Worm (Caenorhabditis elegans) whole organism, L1 larva: ENCODE measurements around the gene dao-6.

Experiments
- C04F5.9 ChIP-seq: sonication (generic microtip); optimal IDR thresholded peaks from 2 replicates; lab custom pipeline; 2016; ENCODE audit warnings: missing genetic modification characterization, missing compliant biosample characterization
- C16A3.4 ChIP-seq: fragments of 150-350 bp; optimal IDR thresholded peaks from 2 replicates; lab custom pipeline; 2014; ENCODE audit warnings: missing biosample characterization, missing genetic modification characterization
- C34B4.2 ChIP-seq: sonication (generic microtip); optimal IDR thresholded peaks from 2 replicates; lab custom pipeline; 2017; ENCODE audit warnings: mild to moderate bottlenecking, missing genetic modification characterization, missing compliant biosample characterization
- F16B12.6 ChIP-seq: fragments of 150-350 bp; optimal IDR thresholded peaks from 2 replicates; lab custom pipeline; 2014; ENCODE audit warnings: missing biosample characterization, missing genetic modification characterization
- Y116A8C.19 ChIP-seq: sonication (generic microtip); optimal IDR thresholded peaks from 2 replicates; lab custom pipeline; 2016; ENCODE audit warnings: missing compliant biosample characterization, missing genetic modification characterization, borderline replicate concordance
- aha-1 ChIP-seq: fragments of 150-350 bp; optimal IDR thresholded peaks from 2 replicates; lab custom pipeline; 2014; ENCODE audit warnings: missing biosample characterization, missing genetic modification characterization
- ama-1 ChIP-seq: fragments of 150-350 bp; optimal IDR thresholded peaks from 2 replicates; lab custom pipeline; 2014
- blmp-1 ChIP-seq: fragments of 150-350 bp; optimal IDR thresholded peaks from 2 replicates; lab custom pipeline; 2014; ENCODE audit warnings: missing biosample characterization, missing genetic modification characterization
- ceh-63 ChIP-seq: fragments of 200-800 bp; sonication (Bioruptor generic); optimal IDR thresholded peaks from 2 replicates; lab custom pipeline; 2018; ENCODE audit warnings: mild to moderate bottlenecking, missing genetic modification characterization, missing compliant biosample characterization
- ceh-82 ChIP-seq, 3 experiments: fragments of 150-350 bp in 1 of 3; sonication (generic microtip) in 2 of 3; optimal IDR thresholded peaks; 2 replicates each; lab custom pipeline; 2014 to 2017; ENCODE audit warnings: missing biosample characterization in 3 of 3, missing genetic modification characterization in 3 of 3
- ceh-88 ChIP-seq: fragments of 200-800 bp; sonication (Bioruptor generic); IDR thresholded peaks from 2 replicates; pipeline ENCODE4 v1.3.6; 2022; ENCODE audit warnings: missing genetic modification characterization, missing compliant biosample characterization
- ces-1 ChIP-seq: fragments of 150-350 bp; optimal IDR thresholded peaks from 2 replicates; lab custom pipeline; 2014; ENCODE audit warnings: missing biosample characterization, missing genetic modification reagents, missing genetic modification characterization
- dsc-1 ChIP-seq: sonication (generic microtip); optimal IDR thresholded peaks from 2 replicates; lab custom pipeline; 2016; ENCODE audit warnings: mild to moderate bottlenecking, missing genetic modification characterization, missing compliant biosample characterization
- efl-1 ChIP-seq, 4 experiments: fragments of 150-350 bp; optimal IDR thresholded peaks in 3 of 4; peaks in 1 of 4; 1 replicate in 1 of 4; 2 replicates in 3 of 4; lab custom pipeline; 2014; ENCODE audit warnings: missing biosample characterization in 2 of 4, missing genetic modification characterization in 2 of 4, missing genetic modification reagents in 2 of 4
- efl-3 ChIP-seq: fragments of 200-800 bp; sonication (Bioruptor generic); optimal IDR thresholded peaks from 2 replicates; lab custom pipeline; 2018; ENCODE audit warnings: mild to moderate bottlenecking, missing genetic modification characterization, missing compliant biosample characterization
- egl-13 ChIP-seq: sonication (generic microtip); optimal IDR thresholded peaks from 2 replicates; lab custom pipeline; 2016; ENCODE audit warnings: missing genotype, missing genetic modification reagents, missing genetic modification characterization, missing compliant biosample characterization
- egl-27 ChIP-seq, 2 experiments: fragments of 150-350 bp in 1 of 2; sonication (generic microtip); optimal IDR thresholded peaks; 3 replicates each; lab custom pipeline; 2017 to 2018; ENCODE audit warnings: missing biosample characterization in 2 of 2, missing genetic modification characterization in 2 of 2, missing genetic modification reagents in 2 of 2
- elt-2 ChIP-seq: sonication (generic microtip); optimal IDR thresholded peaks from 2 replicates; lab custom pipeline; 2016; ENCODE audit warnings: missing genetic modification characterization, mild to moderate bottlenecking, inconsistent platforms, missing compliant biosample characterization, missing genetic modification reagents
- elt-3 ChIP-seq, 6 experiments: fragments of 150-350 bp in 1 of 6; sonication (generic microtip); optimal IDR thresholded peaks; 2 replicates each; lab custom pipeline; 2017 to 2018; ENCODE audit warnings: missing biosample characterization in 6 of 6, missing genetic modification characterization in 6 of 6, inconsistent platforms in 1 of 6
- ets-5 ChIP-seq: fragments of 200-800 bp; sonication (Bioruptor generic); IDR thresholded peaks from 2 replicates; pipeline ENCODE4 v1.3.6; 2022; ENCODE audit warnings: missing genetic modification characterization, missing compliant biosample characterization
- fkh-10 ChIP-seq: sonication (generic microtip); optimal IDR thresholded peaks from 2 replicates; lab custom pipeline; 2017; ENCODE audit warnings: missing biosample characterization, missing genetic modification reagents, missing genetic modification characterization
- fkh-4 ChIP-seq: sonication (generic microtip); optimal IDR thresholded peaks from 2 replicates; lab custom pipeline; 2016; ENCODE audit warnings: missing compliant biosample characterization, missing genetic modification characterization, borderline replicate concordance
- fkh-8 ChIP-seq: sonication (generic microtip); optimal IDR thresholded peaks from 2 replicates; lab custom pipeline; 2016; ENCODE audit warnings: mild to moderate bottlenecking, missing genetic modification characterization, missing compliant biosample characterization
- grh-1 ChIP-seq: fragments of 200-800 bp; sonication (Bioruptor generic); IDR thresholded peaks from 2 replicates; pipeline ENCODE4 v1.3.6; 2022; ENCODE audit warnings: missing genetic modification reagents, missing genetic modification characterization, missing compliant biosample characterization
- hlh-4 ChIP-seq: sonication (generic microtip); optimal IDR thresholded peaks from 2 replicates; lab custom pipeline; 2016; ENCODE audit warnings: mild to moderate bottlenecking, missing genetic modification characterization, missing compliant biosample characterization
- jun-1 ChIP-seq: fragments of 150-350 bp; optimal IDR thresholded peaks from 2 replicates; lab custom pipeline; 2014; ENCODE audit warnings: missing biosample characterization, missing genetic modification reagents, missing genetic modification characterization
- lin-13 ChIP-seq: fragments of 150-350 bp; optimal IDR thresholded peaks from 2 replicates; lab custom pipeline; 2014; ENCODE audit warnings: missing biosample characterization, missing genetic modification reagents, missing genetic modification characterization
- lin-15B ChIP-seq: fragments of 150-350 bp; sonication (generic microtip); optimal IDR thresholded peaks from 3 replicates; lab custom pipeline; 2014; ENCODE audit warnings: missing biosample characterization, missing genetic modification characterization
- lin-39 ChIP-seq: fragments of 150-350 bp; optimal IDR thresholded peaks from 2 replicates; lab custom pipeline; 2014; ENCODE audit warnings: missing biosample characterization, missing genetic modification reagents, missing genetic modification characterization
- lsy-2 ChIP-seq, 2 experiments: fragments of 150-350 bp; optimal IDR thresholded peaks; 2 replicates each; lab custom pipeline; 2014; ENCODE audit warnings: missing biosample characterization in 2 of 2, missing genetic modification characterization in 2 of 2
- mab-9 ChIP-seq: fragments of 200-800 bp; sonication (Bioruptor generic); IDR thresholded peaks from 2 replicates; pipeline ENCODE4 v1.3.6; 2022; ENCODE audit warnings: missing genetic modification reagents, missing genetic modification characterization, missing compliant biosample characterization
- mef-2 ChIP-seq: fragments of 150-350 bp; optimal IDR thresholded peaks from 2 replicates; lab custom pipeline; 2014; ENCODE audit warnings: missing biosample characterization, missing genetic modification characterization
- nhr-12 ChIP-seq: sonication (generic microtip); optimal IDR thresholded peaks from 2 replicates; lab custom pipeline; 2017; ENCODE audit warnings: missing biosample characterization, missing genetic modification characterization
- nhr-19 ChIP-seq: fragments of 200-800 bp; sonication (Bioruptor generic); conservative IDR thresholded peaks from 2 replicates; pipeline ENCODE4 v1.3.6; 2022; ENCODE audit warnings: missing genetic modification characterization, missing compliant biosample characterization
- nhr-20 ChIP-seq: sonication (generic microtip); optimal IDR thresholded peaks from 2 replicates; lab custom pipeline; 2016; ENCODE audit warnings: mild to moderate bottlenecking, missing genetic modification characterization, missing compliant biosample characterization
- nhr-28 ChIP-seq: fragments of 150-350 bp; optimal IDR thresholded peaks from 2 replicates; lab custom pipeline; 2014; ENCODE audit warnings: missing biosample characterization, missing genetic modification characterization
- nhr-76 ChIP-seq: sonication (generic microtip); optimal IDR thresholded peaks from 2 replicates; lab custom pipeline; 2017; ENCODE audit warnings: missing biosample characterization, missing genetic modification characterization
- nhr-77 ChIP-seq: fragments of 150-350 bp; optimal IDR thresholded peaks from 2 replicates; lab custom pipeline; 2014; ENCODE audit warnings: missing biosample characterization, missing genetic modification characterization
- nhr-85 ChIP-seq: sonication (generic microtip); peaks from one replicate; lab custom pipeline; 2016; ENCODE audit warnings: missing genetic modification characterization, inconsistent platforms, missing compliant biosample characterization
- nhr-90 ChIP-seq: sonication (generic microtip); optimal IDR thresholded peaks from 2 replicates; lab custom pipeline; 2016; ENCODE audit warnings: mild to moderate bottlenecking, missing genetic modification characterization, missing compliant biosample characterization; ENCODE audit not compliant: poor library complexity
- pax-3 ChIP-seq: fragments of 200-800 bp; sonication (Bioruptor generic); optimal IDR thresholded peaks from 2 replicates; lab custom pipeline; 2018; ENCODE audit warnings: mild to moderate bottlenecking, missing genetic modification characterization, moderate library complexity, missing compliant biosample characterization
- pqm-1 ChIP-seq: sonication (generic microtip); optimal IDR thresholded peaks from 3 replicates; lab custom pipeline; 2017; ENCODE audit warnings: missing biosample characterization, missing genetic modification characterization
- rnt-1 ChIP-seq: sonication (generic microtip); optimal IDR thresholded peaks from 2 replicates; lab custom pipeline; 2016; ENCODE audit warnings: mild to moderate bottlenecking, missing genetic modification characterization, moderate library complexity, missing compliant biosample characterization
- skn-1 ChIP-seq: fragments of 150-350 bp; optimal IDR thresholded peaks from 2 replicates; lab custom pipeline; 2014; ENCODE audit warnings: missing biosample characterization, missing genetic modification characterization
- snpc-4 ChIP-seq: fragments of 150-350 bp; optimal IDR thresholded peaks from 2 replicates; lab custom pipeline; 2014; ENCODE audit warnings: missing biosample characterization, missing genetic modification characterization
- sup-37 ChIP-seq: fragments of 200-800 bp; sonication (Bioruptor generic); optimal IDR thresholded peaks from 2 replicates; lab custom pipeline; 2018; ENCODE audit warnings: mild to moderate bottlenecking, missing genetic modification characterization, missing compliant biosample characterization
- swsn-7 ChIP-seq: sonication (generic microtip); optimal IDR thresholded peaks from 2 replicates; lab custom pipeline; 2016; ENCODE audit warnings: missing genetic modification characterization, missing compliant biosample characterization
- tbx-2 ChIP-seq: sonication (generic microtip); optimal IDR thresholded peaks from 2 replicates; lab custom pipeline; 2016; ENCODE audit warnings: missing genetic modification characterization, missing compliant biosample characterization
- unc-130 ChIP-seq: fragments of 150-350 bp; optimal IDR thresholded peaks from 2 replicates; lab custom pipeline; 2017; ENCODE audit warnings: missing biosample characterization, missing genetic modification characterization, inconsistent platforms
- unc-30 ChIP-seq: sonication (generic microtip); optimal IDR thresholded peaks from 2 replicates; lab custom pipeline; 2017; ENCODE audit warnings: missing biosample characterization, missing genetic modification characterization
- unc-62 ChIP-seq: fragments of 150-350 bp; optimal IDR thresholded peaks from 2 replicates; lab custom pipeline; 2014; ENCODE audit warnings: missing biosample characterization, missing genetic modification reagents, missing genetic modification characterization
- unc-98 ChIP-seq: fragments of 200-800 bp; sonication (Bioruptor generic); IDR thresholded peaks from 2 replicates; pipeline ENCODE4 v1.3.6; 2022; ENCODE audit warnings: missing genetic modification characterization, missing compliant biosample characterization
- xbp-1 ChIP-seq: sonication (generic microtip); optimal IDR thresholded peaks from 2 replicates; lab custom pipeline; 2016; ENCODE audit warnings: missing genetic modification characterization, missing compliant biosample characterization

Gene dao-6

DNA sequence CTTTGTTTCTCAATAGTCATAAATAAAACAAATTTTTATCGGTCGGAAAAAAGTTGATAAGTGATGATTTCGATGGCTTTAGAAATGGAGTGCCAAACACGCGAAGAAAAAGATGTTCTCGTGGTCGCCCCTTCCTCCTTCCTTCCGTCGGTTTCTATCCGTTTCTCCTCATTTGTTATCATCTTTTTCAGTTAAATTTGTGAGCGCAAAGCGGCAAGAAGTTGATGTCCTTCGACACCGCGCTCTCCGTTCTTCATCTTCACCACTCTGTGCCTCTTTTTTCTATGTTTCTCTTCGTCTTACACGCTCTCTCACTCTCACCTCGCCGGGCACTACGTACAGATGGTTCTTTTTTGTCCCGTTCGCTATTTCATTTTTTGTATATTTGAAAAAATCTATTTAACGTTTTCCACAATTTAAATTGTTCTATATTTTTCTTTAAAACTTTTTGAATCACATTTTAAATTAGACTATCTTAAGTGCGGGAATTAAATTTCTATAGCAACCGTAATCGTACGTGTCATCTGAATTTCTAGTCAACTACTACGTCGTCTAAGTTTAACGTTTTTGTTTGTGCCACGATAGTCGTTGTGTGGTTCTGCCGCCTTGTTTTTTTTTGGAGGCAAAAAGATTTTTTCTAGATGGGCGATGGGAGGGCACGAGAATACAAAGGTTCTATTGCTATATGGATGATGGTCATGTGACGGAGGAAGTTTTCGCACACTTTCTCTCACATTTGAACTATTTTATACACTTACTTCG lies 37.2 kb downstream of the dao-6 start (continued):
- TF ChIP-seq C34B4.2 (no peak), egl-13 (tag; lab: Kevin White, UChicago) (no peak), lin-15B (tag; lab: Kevin White, UChicago) (no peak), efl-3 (GFP tag; lab: Kevin White, UChicago) (no peak), lin-39 (tag; lab: Kevin White, UChicago) (no peak), ceh-82 (tag; optimal IDR thresholded peaks at IDR 0.05; lab: Kevin White, UChicago) (no peak), lsy-2 (tag; optimal IDR thresholded peaks at IDR 0.05; lab: Kevin White, UChicago) (no peak), C16A3.4 (tag; lab: Kevin White, UChicago) (no peak), nhr-90 (tag; lab: Kevin White, UChicago) (no peak), mef-2 (no peak), swsn-7 (tag; lab: Kevin White, UChicago) (no peak), ama-1 (lab: Kevin White, UChicago) (no peak), ets-5 (no peak), grh-1 (no peak), aha-1 (no peak), egl-27 (tag; optimal IDR thresholded peaks at IDR 0.05; lab: Kevin White, UChicago) (no peak), jun-1 (no peak), fkh-8 (tag; lab: Kevin White, UChicago) (no peak), Y116A8C.19 (tag; lab: Kevin White, UChicago) (no peak), unc-30 (tag; lab: Kevin White, UChicago) (no peak), elt-2 (tag; lab: Kevin White, UChicago) (no peak), xbp-1 (tag; lab: Kevin White, UChicago) (no peak), unc-62 (no peak), unc-130 (tag; lab: Kevin White, UChicago) (no peak), hlh-4 (tag; lab: Kevin White, UChicago) (no peak), elt-3 (tag; optimal IDR thresholded peaks at IDR 0.05; lab: Kevin White, UChicago) (peak in 1 of 6 experiments; percentile 43), nhr-77 (tag; lab: Kevin White, UChicago) (no peak), unc-98 (GFP tag; lab: Robert Waterston, UW) (no peak), rnt-1 (peak; percentile 17), sup-37 (GFP tag; lab: Kevin White, UChicago) (no peak), ces-1 (GFP tag; lab: Kevin White, UChicago) (no peak), efl-1 (optimal IDR thresholded peaks at IDR 0.05; lab: Kevin White, UChicago) (peak in 1 of 2 experiments; percentile 1), efl-1 (GFP tag; optimal IDR thresholded peaks at IDR 0.05 in 1 of 2; lab: Kevin White, UChicago) (peak in 1 of 2 experiments; percentile 73), ceh-88 (GFP tag; lab: Robert Waterston, UW) (no peak), nhr-76 (tag; lab: Kevin White, UChicago) (no peak), lin-13 (GFP tag; lab: Kevin White, UChicago) (no peak), F16B12.6 (tag; lab: Kevin White, UChicago) (no peak), nhr-28 (no peak), dsc-1 (tag; lab: Kevin White, UChicago) (no peak), ceh-63 (no peak), nhr-19 (no peak), fkh-4 (tag; lab: Kevin White, UChicago) (no peak), pax-3 (tag; lab: Kevin White, UChicago) (no peak), nhr-20 (no peak), fkh-10 (peak; percentile 45), snpc-4 (no peak), C04F5.9 (tag; lab: Kevin White, UChicago) (no peak), blmp-1 (peak; percentile 36), nhr-12 (tag; lab: Kevin White, UChicago) (no peak), pqm-1 (tag; lab: Kevin White, UChicago) (no peak), tbx-2 (tag; lab: Kevin White, UChicago) (no peak), nhr-85 (tag; lab: Kevin White, UChicago) (peak; percentile 71), skn-1 (tag; lab: Kevin White, UChicago) (peak; percentile 1), mab-9 (GFP tag; lab: Robert Waterston, UW) (no peak)
